Worm (Caenorhabditis elegans) whole organism, L2 larva: ENCODE measurements around the gene flp-9.

Source experiments
- C34F6.9 ChIP-seq: fragments of 150-350 bp; optimal IDR thresholded peaks from 2 replicates; lab custom pipeline; 2014; ENCODE audit warnings: missing biosample characterization, missing genetic modification characterization
- F13H6.1 ChIP-seq: sonication (generic microtip); optimal IDR thresholded peaks from 2 replicates; lab custom pipeline; 2016; ENCODE audit warnings: missing genetic modification characterization, missing compliant biosample characterization
- R02D3.7 ChIP-seq: fragments of 150-350 bp; optimal IDR thresholded peaks from 2 replicates; lab custom pipeline; 2014; ENCODE audit warnings: missing biosample characterization, missing genetic modification characterization
- Y55F3AM.14 ChIP-seq: fragments of 200-800 bp; sonication (Bioruptor generic); optimal IDR thresholded peaks from 2 replicates; lab custom pipeline; 2018; ENCODE audit warnings: mild to moderate bottlenecking, missing genetic modification characterization, missing compliant biosample characterization
- ZK546.5 ChIP-seq: sonication (generic microtip); optimal IDR thresholded peaks from 2 replicates; lab custom pipeline; 2017; ENCODE audit warnings: missing biosample characterization, missing genetic modification characterization
- ama-1 ChIP-seq: fragments of 150-350 bp; optimal IDR thresholded peaks from 2 replicates; lab custom pipeline; 2018; ENCODE audit warnings: inconsistent platforms
- blmp-1 ChIP-seq: sonication (generic microtip); optimal IDR thresholded peaks from 2 replicates; lab custom pipeline; 2017; ENCODE audit warnings: missing genetic modification characterization, mild to moderate bottlenecking, missing compliant biosample characterization, antibody characterized with exemption, moderate library complexity; ENCODE audit not compliant: insufficient read depth
- ceh-16 ChIP-seq: fragments of 150-350 bp; optimal IDR thresholded peaks from 2 replicates; lab custom pipeline; 2014; ENCODE audit warnings: missing biosample characterization, missing genetic modification characterization
- ceh-82 ChIP-seq: fragments of 150-350 bp; optimal IDR thresholded peaks from 2 replicates; lab custom pipeline; 2014; ENCODE audit warnings: missing biosample characterization, missing genetic modification characterization
- crh-2 ChIP-seq: sonication (generic microtip); optimal IDR thresholded peaks from 2 replicates; lab custom pipeline; 2017; ENCODE audit warnings: missing biosample characterization, missing genetic modification characterization
- dmd-4 ChIP-seq: sonication (generic microtip); optimal IDR thresholded peaks from 2 replicates; lab custom pipeline; 2017; ENCODE audit warnings: missing biosample characterization, missing genetic modification characterization
- egl-27 ChIP-seq: sonication (generic microtip); optimal IDR thresholded peaks from 3 replicates; lab custom pipeline; 2017; ENCODE audit warnings: missing biosample characterization, missing genetic modification reagents, missing genetic modification characterization
- elt-1 ChIP-seq: fragments of 150-350 bp; optimal IDR thresholded peaks from 2 replicates; lab custom pipeline; 2014; ENCODE audit warnings: missing biosample characterization, missing genetic modification characterization
- elt-3 ChIP-seq: sonication (generic microtip); optimal IDR thresholded peaks from 2 replicates; lab custom pipeline; 2017; ENCODE audit warnings: missing biosample characterization, missing genetic modification characterization
- fos-1 ChIP-seq: fragments of 150-350 bp; optimal IDR thresholded peaks from 2 replicates; lab custom pipeline; 2014; ENCODE audit warnings: missing biosample characterization, missing genetic modification characterization
- gmeb-1 ChIP-seq: fragments of 150-350 bp; optimal IDR thresholded peaks from 2 replicates; lab custom pipeline; 2014; ENCODE audit warnings: missing biosample characterization, missing genetic modification characterization
- lin-11 ChIP-seq: fragments of 150-350 bp; sonication (generic microtip); optimal IDR thresholded peaks from 2 replicates; lab custom pipeline; 2014; ENCODE audit warnings: missing biosample characterization, missing genetic modification characterization, inconsistent platforms, mixed read lengths
- lin-13 ChIP-seq: fragments of 150-350 bp; optimal IDR thresholded peaks from 2 replicates; lab custom pipeline; 2014; ENCODE audit warnings: missing biosample characterization, missing genetic modification reagents, missing genetic modification characterization
- lin-39 ChIP-seq: fragments of 150-350 bp; optimal IDR thresholded peaks from 2 replicates; lab custom pipeline; 2014; ENCODE audit warnings: missing biosample characterization, missing genetic modification reagents, missing genetic modification characterization
- lsy-2 ChIP-seq, 2 experiments: fragments of 150-350 bp in 1 of 2; sonication (generic microtip) in 1 of 2; optimal IDR thresholded peaks; 2 replicates each; lab custom pipeline; 2014 to 2017; ENCODE audit warnings: missing biosample characterization in 2 of 2, missing genetic modification characterization in 2 of 2
- mab-5 ChIP-seq: fragments of 150-350 bp; optimal IDR thresholded peaks from 2 replicates; lab custom pipeline; 2014; ENCODE audit warnings: missing biosample characterization, missing genetic modification characterization
- mdl-1 ChIP-seq, 2 experiments: fragments of 150-350 bp in 1 of 2; sonication (generic microtip) in 1 of 2; optimal IDR thresholded peaks; 2 replicates each; lab custom pipeline; 2017; ENCODE audit warnings: missing biosample characterization in 2 of 2, missing genetic modification characterization in 2 of 2
- nhr-10 ChIP-seq: sonication (generic microtip); optimal IDR thresholded peaks from 2 replicates; lab custom pipeline; 2017; ENCODE audit warnings: missing biosample characterization, missing genetic modification characterization
- nhr-12 ChIP-seq: fragments of 150-350 bp; optimal IDR thresholded peaks from 2 replicates; lab custom pipeline; 2014; ENCODE audit warnings: missing biosample characterization, missing genetic modification characterization
- nhr-129 ChIP-seq: fragments of 150-350 bp; optimal IDR thresholded peaks from 2 replicates; lab custom pipeline; 2014; ENCODE audit warnings: missing biosample characterization, missing genetic modification characterization
- nhr-21 ChIP-seq: fragments of 150-350 bp; optimal IDR thresholded peaks from 2 replicates; lab custom pipeline; 2014; ENCODE audit warnings: missing biosample characterization, missing genetic modification characterization
- nhr-23 ChIP-seq: fragments of 150-350 bp; optimal IDR thresholded peaks from 2 replicates; lab custom pipeline; 2014; ENCODE audit warnings: missing biosample characterization, missing genetic modification reagents, missing genetic modification characterization
- nhr-237 ChIP-seq: fragments of 150-350 bp; optimal IDR thresholded peaks from 2 replicates; lab custom pipeline; 2014; ENCODE audit warnings: missing biosample characterization, missing genetic modification characterization
- nhr-25 ChIP-seq: fragments of 150-350 bp; sonication (generic microtip); optimal IDR thresholded peaks from 3 replicates; lab custom pipeline; 2014; ENCODE audit warnings: missing biosample characterization, missing genetic modification characterization
- nhr-6 ChIP-seq: fragments of 150-350 bp; optimal IDR thresholded peaks from 2 replicates; lab custom pipeline; 2014; ENCODE audit warnings: missing biosample characterization, missing genetic modification characterization
- nhr-77 ChIP-seq: fragments of 150-350 bp; optimal IDR thresholded peaks from 2 replicates; lab custom pipeline; 2014; ENCODE audit warnings: missing biosample characterization, missing genetic modification characterization
- peb-1 ChIP-seq: fragments of 150-350 bp; optimal IDR thresholded peaks from 2 replicates; lab custom pipeline; 2014; ENCODE audit warnings: missing biosample characterization, missing genetic modification characterization
- skn-1 ChIP-seq: sonication (generic microtip); optimal IDR thresholded peaks from 2 replicates; lab custom pipeline; 2017; ENCODE audit warnings: missing biosample characterization, missing genetic modification characterization
- sma-3 ChIP-seq: sonication (generic microtip); optimal IDR thresholded peaks from 2 replicates; lab custom pipeline; 2016; ENCODE audit warnings: missing genetic modification reagents, missing genetic modification characterization, missing compliant biosample characterization
- sma-9 ChIP-seq, 2 experiments: fragments of 150-350 bp in 1 of 2; sonication (generic microtip) in 1 of 2; optimal IDR thresholded peaks; 2 replicates each; lab custom pipeline; 2014 to 2016; ENCODE audit warnings: missing genetic modification characterization in 2 of 2, mild to moderate bottlenecking in 1 of 2, missing biosample characterization in 1 of 2, missing compliant biosample characterization in 1 of 2, missing genetic modification reagents in 1 of 2, moderate library complexity in 1 of 2
- unc-39 ChIP-seq: fragments of 150-350 bp; optimal IDR thresholded peaks from 2 replicates; lab custom pipeline; 2014; ENCODE audit warnings: missing biosample characterization, missing genetic modification characterization
- unc-55 ChIP-seq: fragments of 150-350 bp; sonication (generic microtip); optimal IDR thresholded peaks from 3 replicates; lab custom pipeline; 2014; ENCODE audit warnings: missing biosample characterization, missing genetic modification reagents, missing genetic modification characterization
- unc-62 ChIP-seq: fragments of 150-350 bp; optimal IDR thresholded peaks from 2 replicates; lab custom pipeline; 2014; ENCODE audit warnings: missing biosample characterization, missing genetic modification reagents, missing genetic modification characterization
- zag-1 ChIP-seq: fragments of 150-350 bp; optimal IDR thresholded peaks from 2 replicates; lab custom pipeline; 2014; ENCODE audit warnings: missing biosample characterization, missing genetic modification characterization
- ztf-1 ChIP-seq: fragments of 200-800 bp; sonication (Bioruptor generic); conservative IDR thresholded peaks from 2 replicates; pipeline ENCODE4 v1.3.6; 2022; ENCODE audit warnings: missing genetic modification characterization, missing compliant biosample characterization
- ztf-11 ChIP-seq: sonication (generic microtip); optimal IDR thresholded peaks from 2 replicates; lab custom pipeline; 2017; ENCODE audit warnings: missing biosample characterization, missing genetic modification characterization
- ztf-4 ChIP-seq: fragments of 150-350 bp; optimal IDR thresholded peaks from 2 replicates; lab custom pipeline; 2014; ENCODE audit warnings: missing biosample characterization, missing genetic modification characterization

Gene flp-9

ce11 chrIV:12780980-12781379 is 23.6 kb upstream of the flp-9 start:
- TF ChIP-seq F13H6.1 (tag; lab: Kevin White, UChicago): no peak
- TF ChIP-seq elt-3 (tag; lab: Kevin White, UChicago): no peak
- TF ChIP-seq fos-1: no peak
- no peak for TF ChIP-seq nhr-237 (tag; lab: Kevin White, UChicago)
- no peak for TF ChIP-seq ztf-1 (GFP tag; lab: Robert Waterston, UW)
- TF ChIP-seq blmp-1 (tag; lab: Kevin White, UChicago): no peak
- TF ChIP-seq lin-13 (GFP tag; lab: Kevin White, UChicago): no peak
- TF ChIP-seq skn-1: no peak
- TF ChIP-seq ceh-82 (tag; lab: Kevin White, UChicago): no peak
- no peak for TF ChIP-seq nhr-6 (tag; lab: Kevin White, UChicago)
- TF ChIP-seq mab-5 (tag; lab: Kevin White, UChicago): no peak
- no peak for TF ChIP-seq ama-1 (lab: Kevin White, UChicago)
- no peak for TF ChIP-seq egl-27 (tag; lab: Kevin White, UChicago)
- TF ChIP-seq unc-55 (GFP tag; lab: Kevin White, UChicago): no peak
- TF ChIP-seq R02D3.7: no peak
- TF ChIP-seq, all 48 proteins: peak for 0

DNA sequence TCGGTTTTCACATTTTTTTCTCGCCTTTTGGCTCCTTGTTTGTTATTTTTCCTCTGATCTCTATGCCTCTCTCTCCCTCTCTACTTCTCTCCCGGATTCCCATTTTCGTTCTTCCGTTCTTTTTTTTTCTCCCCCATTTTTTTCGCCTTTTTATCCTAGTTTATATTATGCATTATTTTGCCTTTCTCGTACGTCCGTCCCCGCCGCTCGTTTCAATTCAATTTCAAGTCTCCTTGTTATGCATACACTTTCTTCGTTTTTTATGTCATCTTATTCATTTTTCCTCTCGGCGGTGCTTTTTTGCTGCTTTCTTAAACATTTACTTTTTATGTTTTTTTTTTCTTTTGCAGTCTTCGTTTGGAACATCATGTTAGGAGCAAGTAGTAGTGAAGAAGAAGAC is 16.1 kb upstream of the flp-9 start, which contains the start of gene unc-31:
unc-31 (plus strand) TSS at position 349 of the 400 bp plus-strand sequence.
- no peak for TF ChIP-seq nhr-23 (tag; lab: Kevin White, UChicago)
- no peak for TF ChIP-seq ztf-4 (tag; lab: Kevin White, UChicago)
- TF ChIP-seq dmd-4: no peak
- TF ChIP-seq lin-11 (tag; lab: Kevin White, UChicago): no peak
- TF ChIP-seq ztf-11 (tag; lab: Kevin White, UChicago): no peak
- TF ChIP-seq egl-27 (tag; lab: Kevin White, UChicago): no peak
- no peak for TF ChIP-seq nhr-6 (tag; lab: Kevin White, UChicago)
- no peak for TF ChIP-seq ZK546.5 (tag; lab: Kevin White, UChicago)
- peak; percentile 1 for TF ChIP-seq C34F6.9 (tag; lab: Kevin White, UChicago)
- TF ChIP-seq crh-2: no peak
- no peak for TF ChIP-seq nhr-12 (tag; lab: Kevin White, UChicago)
- peak; percentile 20 for TF ChIP-seq unc-55 (GFP tag; lab: Kevin White, UChicago)
- no peak for TF ChIP-seq sma-3 (GFP tag; lab: Kevin White, UChicago)
- no peak for TF ChIP-seq nhr-21
- no peak for TF ChIP-seq lin-13 (GFP tag; lab: Kevin White, UChicago)

ce11 chrIV:12771414-12771813 is 14.0 kb upstream of the flp-9 start:
- TF ChIP-seq egl-27 (tag; lab: Kevin White, UChicago) (peak; percentile 28), lin-39 (tag; lab: Kevin White, UChicago) (no peak), nhr-237 (tag; lab: Kevin White, UChicago) (no peak), ztf-4 (tag; lab: Kevin White, UChicago) (peak; percentile 5), nhr-10 (no peak), unc-39 (peak; percentile 32), lin-13 (GFP tag; lab: Kevin White, UChicago) (peak; percentile 54), unc-55 (GFP tag; lab: Kevin White, UChicago) (peak; percentile 82), nhr-77 (tag; lab: Kevin White, UChicago) (no peak), sma-9 (GFP tag; optimal IDR thresholded peaks at IDR 0.05; lab: Kevin White, UChicago) (peak; percentile 62), sma-9 (tag; optimal IDR thresholded peaks at IDR 0.05; lab: Kevin White, UChicago) (no peak), zag-1 (tag; lab: Kevin White, UChicago) (peak; percentile 79), nhr-129 (tag; lab: Kevin White, UChicago) (peak; percentile 61), ceh-16 (tag; lab: Kevin White, UChicago) (no peak), lsy-2 (tag; optimal IDR thresholded peaks at IDR 0.05; lab: Kevin White, UChicago) (peak in 1 of 2 experiments; percentile 58), gmeb-1 (no peak), fos-1 (peak; percentile 20), C34F6.9 (tag; lab: Kevin White, UChicago) (peak; percentile 70), F13H6.1 (tag; lab: Kevin White, UChicago) (peak; percentile 81), mab-5 (tag; lab: Kevin White, UChicago) (no peak), ztf-11 (tag; lab: Kevin White, UChicago) (no peak), nhr-23 (tag; lab: Kevin White, UChicago) (no peak), crh-2 (peak; percentile 16), mdl-1 (tag; optimal IDR thresholded peaks at IDR 0.05; lab: Kevin White, UChicago) (peak; percentile 50 to 80), ztf-1 (GFP tag; lab: Robert Waterston, UW) (no peak), nhr-25 (tag; lab: Kevin White, UChicago) (no peak), unc-62 (GFP tag; lab: Kevin White, UChicago) (no peak), dmd-4 (no peak), lin-11 (tag; lab: Kevin White, UChicago) (peak; percentile 64), blmp-1 (tag; lab: Kevin White, UChicago) (no peak), nhr-12 (tag; lab: Kevin White, UChicago) (no peak), nhr-21 (no peak), sma-3 (GFP tag; lab: Kevin White, UChicago) (no peak), elt-1 (no peak), peb-1 (tag; lab: Kevin White, UChicago) (no peak), Y55F3AM.14 (GFP tag; lab: Kevin White, UChicago) (peak; percentile 58), elt-3 (tag; lab: Kevin White, UChicago) (no peak)
